Fruit fly (Drosophila melanogaster) whole organism, embryonic: ENCODE measurements around the gene CG1103.
A peak's percentile ranks its signal among the peaks of the same experiment; 100 is the strongest.

Source experiments
- Abd-B ChIP-seq: fragments of 200-800 bp; sonication (Bioruptor generic); optimal IDR thresholded peaks from 2 replicates; lab custom pipeline; 2018; ENCODE audit warnings: missing biosample characterization, mild to moderate bottlenecking, missing genetic modification characterization, moderate library complexity
- Ada2b ChIP-seq: fragments of 200-800 bp; sonication (Bioruptor generic); IDR thresholded peaks from 2 replicates; pipeline ENCODE4 v1.3.6; 2022; ENCODE audit warnings: missing biosample characterization, missing genetic modification characterization
- C15 ChIP-seq: fragments of 200-800 bp; sonication (Bioruptor generic); IDR thresholded peaks from 3 replicates; pipeline ENCODE4 v1.3.6; 2022; ENCODE audit warnings: missing biosample characterization, missing genetic modification characterization
- CG10462 ChIP-seq: fragments of 200-800 bp; sonication (Bioruptor generic); optimal IDR thresholded peaks from 2 replicates; lab custom pipeline; 2016; ENCODE audit warnings: missing biosample characterization, missing genetic modification characterization
- CG10543 ChIP-seq: fragments of 200-800 bp; sonication (Bioruptor generic); optimal IDR thresholded peaks from 3 replicates; lab custom pipeline; 2017; ENCODE audit warnings: missing biosample characterization, mild to moderate bottlenecking, missing genetic modification characterization, moderate library complexity
- CG1233 ChIP-seq: fragments of 200-800 bp; sonication (Bioruptor generic); optimal IDR thresholded peaks from 4 replicates; lab custom pipeline; 2018; ENCODE audit warnings: missing biosample characterization, mild to moderate bottlenecking, missing genetic modification characterization
- CG15696 ChIP-seq: fragments of 200-800 bp; sonication (Bioruptor generic); optimal IDR thresholded peaks from 2 replicates; lab custom pipeline; 2019; ENCODE audit warnings: missing biosample characterization, mild to moderate bottlenecking, missing genetic modification characterization, moderate library complexity
- CG16813 ChIP-seq: fragments of 200-800 bp; sonication (Bioruptor generic); IDR thresholded peaks from 3 replicates; pipeline ENCODE4 v1.3.6; 2022; ENCODE audit warnings: missing biosample characterization, missing genetic modification characterization; ENCODE audit not compliant: partially characterized antibody
- CG16863 ChIP-seq: fragments of 200-800 bp; sonication (Bioruptor generic); optimal IDR thresholded peaks from 3 replicates; lab custom pipeline; 2016; ENCODE audit warnings: missing biosample characterization, missing genetic modification characterization
- CG2129 ChIP-seq: fragments of 200-800 bp; sonication (Bioruptor generic); IDR thresholded peaks from 2 replicates; pipeline ENCODE4 v1.3.6; 2022; ENCODE audit warnings: missing biosample characterization, missing genetic modification characterization; ENCODE audit not compliant: partially characterized antibody
- CG2678 ChIP-seq: fragments of 200-800 bp; sonication (Bioruptor generic); optimal IDR thresholded peaks from 3 replicates; lab custom pipeline; 2019; ENCODE audit warnings: missing biosample characterization, mild to moderate bottlenecking, missing genetic modification characterization, moderate library complexity
- CG34376 ChIP-seq: fragments of 200-800 bp; sonication (Bioruptor generic); optimal IDR thresholded peaks from 2 replicates; lab custom pipeline; 2018; ENCODE audit warnings: missing biosample characterization, mild to moderate bottlenecking, missing genetic modification characterization
- CG4617 ChIP-seq: fragments of 200-800 bp; sonication (Bioruptor generic); optimal IDR thresholded peaks from 3 replicates; lab custom pipeline; 2016; ENCODE audit warnings: missing biosample characterization, missing genetic modification characterization, borderline replicate concordance
- CG4707 ChIP-seq: fragments of 200-800 bp; sonication (Bioruptor generic); optimal IDR thresholded peaks from 2 replicates; lab custom pipeline; 2018; ENCODE audit warnings: missing biosample characterization, mild to moderate bottlenecking, missing genetic modification characterization, moderate library complexity
- CG6791 ChIP-seq: fragments of 200-800 bp; sonication (Bioruptor generic); IDR thresholded peaks from 3 replicates; pipeline ENCODE4 v1.3.6; 2022; ENCODE audit warnings: missing biosample characterization, missing genetic modification characterization; ENCODE audit not compliant: partially characterized antibody
- Dip3 ChIP-seq: fragments of 200-800 bp; sonication (Bioruptor generic); optimal IDR thresholded peaks from 3 replicates; lab custom pipeline; 2016; ENCODE audit warnings: missing biosample characterization, missing genetic modification characterization
- Dll ChIP-seq: fragments of 200-800 bp; sonication (Bioruptor generic); IDR thresholded peaks from 4 replicates; pipeline ENCODE4 v1.3.6; 2022; ENCODE audit warnings: missing biosample characterization, missing genetic modification characterization; ENCODE audit not compliant: partially characterized antibody
- Doc3 ChIP-seq: fragments of 200-800 bp; sonication (Bioruptor generic); IDR thresholded peaks from 3 replicates; pipeline ENCODE4 v1.3.6; 2022; ENCODE audit warnings: missing biosample characterization, missing genetic modification characterization; ENCODE audit not compliant: partially characterized antibody
- Elba2 ChIP-seq: fragments of 200-800 bp; sonication (Bioruptor generic); optimal IDR thresholded peaks from 3 replicates; lab custom pipeline; 2016; ENCODE audit warnings: missing biosample characterization, missing genetic modification characterization
- MESR4 ChIP-seq: fragments of 200-800 bp; sonication (Bioruptor generic); optimal IDR thresholded peaks from 2 replicates; lab custom pipeline; 2018; ENCODE audit warnings: missing biosample characterization, mild to moderate bottlenecking, missing genetic modification characterization, moderate library complexity
- Nf-YC ChIP-seq: fragments of 200-800 bp; optimal IDR thresholded peaks from 3 replicates; lab custom pipeline; 2019; ENCODE audit warnings: missing biosample characterization, mild to moderate bottlenecking, missing genetic modification characterization, moderate library complexity
- Oli ChIP-seq: fragments of 200-800 bp; sonication (Bioruptor generic); optimal IDR thresholded peaks from 2 replicates; lab custom pipeline; 2018; ENCODE audit warnings: missing biosample characterization, mild to moderate bottlenecking, missing genetic modification characterization, moderate library complexity
- Opbp ChIP-seq: fragments of 200-800 bp; sonication (Bioruptor generic); IDR thresholded peaks from 3 replicates; pipeline ENCODE4 v1.3.6; 2022; ENCODE audit warnings: missing biosample characterization, missing genetic modification characterization; ENCODE audit not compliant: partially characterized antibody
- Tbp ChIP-seq: fragments of >200 bp; optimal IDR thresholded peaks from 2 replicates; lab custom pipeline; 2018; ENCODE audit warnings: missing biosample characterization, missing genetic modification characterization
- YL-1 ChIP-seq: fragments of 200-800 bp; sonication (Bioruptor generic); optimal IDR thresholded peaks from 3 replicates; lab custom pipeline; 2017; ENCODE audit warnings: missing biosample characterization, mild to moderate bottlenecking, missing genetic modification characterization
- ato ChIP-seq: fragments of 200-800 bp; sonication (Bioruptor generic); IDR thresholded peaks from 2 replicates; pipeline ENCODE4 v1.3.6; 2022; ENCODE audit warnings: missing biosample characterization, missing genetic modification characterization; ENCODE audit not compliant: partially characterized antibody
- az2 ChIP-seq: fragments of 200-800 bp; sonication (Bioruptor generic); optimal IDR thresholded peaks from 3 replicates; lab custom pipeline; 2016; ENCODE audit warnings: missing biosample characterization, missing genetic modification characterization
- bbx ChIP-seq: fragments of 200-800 bp; sonication (Bioruptor generic); IDR thresholded peaks from 2 replicates; pipeline ENCODE4 v1.3.6; 2022; ENCODE audit warnings: missing biosample characterization, missing genetic modification characterization; ENCODE audit not compliant: partially characterized antibody
- cad ChIP-seq: fragments of >200 bp; optimal IDR thresholded peaks from 2 replicates; lab custom pipeline; 2017; ENCODE audit warnings: missing biosample characterization, missing genetic modification characterization
- caup ChIP-seq: fragments of 200-800 bp; sonication (Bioruptor generic); optimal IDR thresholded peaks from 3 replicates; lab custom pipeline; 2017; ENCODE audit warnings: missing biosample characterization, mild to moderate bottlenecking, missing genetic modification characterization, moderate library complexity; ENCODE audit not compliant: severe bottlenecking
- ftz-f1 ChIP-seq: fragments of 200-800 bp; sonication (Bioruptor generic); optimal IDR thresholded peaks from 2 replicates; lab custom pipeline; 2016; ENCODE audit warnings: missing biosample characterization, missing genetic modification characterization
- gt ChIP-seq: fragments of 200-800 bp; sonication (Bioruptor generic); IDR thresholded peaks from 2 replicates; pipeline ENCODE4 v1.3.6; 2022; ENCODE audit warnings: missing biosample characterization, missing genetic modification characterization
- ham ChIP-seq: fragments of 200-800 bp; sonication (Bioruptor generic); IDR thresholded peaks from 2 replicates; pipeline ENCODE4 v1.3.6; 2022; ENCODE audit warnings: missing biosample characterization, missing genetic modification characterization
- hbn ChIP-seq: fragments of 200-800 bp; sonication (Bioruptor generic); IDR thresholded peaks from 2 replicates; pipeline ENCODE4 v1.3.6; 2022; ENCODE audit warnings: missing biosample characterization, missing genetic modification characterization; ENCODE audit not compliant: partially characterized antibody
- kay ChIP-seq: fragments of 200-800 bp; sonication (Bioruptor generic); optimal IDR thresholded peaks from 2 replicates; lab custom pipeline; 2016; ENCODE audit warnings: missing biosample characterization, missing genetic modification characterization
- nmo ChIP-seq: fragments of 200-800 bp; sonication (Bioruptor generic); optimal IDR thresholded peaks from 2 replicates; lab custom pipeline; 2018; ENCODE audit warnings: missing biosample characterization, mild to moderate bottlenecking, missing genetic modification characterization, moderate library complexity
- onecut ChIP-seq: fragments of 200-800 bp; sonication (Bioruptor generic); IDR thresholded peaks from 2 replicates; pipeline ENCODE4 v1.3.6; 2022; ENCODE audit warnings: missing biosample characterization, missing genetic modification characterization
- pan ChIP-seq, 4 experiments: fragments of >200 bp in 3 of 4; fragments of 200-800 bp in 1 of 4; sonication (Bioruptor generic) in 1 of 4; optimal IDR thresholded peaks in 3 of 4; IDR thresholded peaks in 1 of 4; 2 replicates each; pipeline versions ENCODE4 v1.3.6 to Lab custom; 2017 to 2022; ENCODE audit warnings: missing biosample characterization in 2 of 4, missing genetic modification characterization in 2 of 4, mixed read lengths in 1 of 4
- pzg ChIP-seq: fragments of 200-800 bp; sonication (Bioruptor generic); optimal IDR thresholded peaks from 3 replicates; lab custom pipeline; 2018; ENCODE audit warnings: missing biosample characterization, mild to moderate bottlenecking, missing genetic modification characterization, moderate library complexity
- run ChIP-seq: fragments of 200-800 bp; sonication (Bioruptor generic); optimal IDR thresholded peaks from 3 replicates; lab custom pipeline; 2018; ENCODE audit warnings: missing biosample characterization, mild to moderate bottlenecking, missing genetic modification characterization
- salm ChIP-seq: fragments of 200-800 bp; sonication (Bioruptor generic); optimal IDR thresholded peaks from 2 replicates; lab custom pipeline; 2018; ENCODE audit warnings: missing biosample characterization, mild to moderate bottlenecking, missing genetic modification characterization
- sens ChIP-seq: fragments of 200-800 bp; sonication (Bioruptor generic); peaks from one replicate; lab custom pipeline; 2016; ENCODE audit warnings: missing biosample characterization, missing genetic modification characterization
- sens-2 ChIP-seq: fragments of 200-800 bp; sonication (Bioruptor generic); IDR thresholded peaks from 2 replicates; pipeline ENCODE4 v1.3.6; 2022; ENCODE audit warnings: missing biosample characterization, missing genetic modification characterization
- sr ChIP-seq: fragments of 200-800 bp; sonication (Bioruptor generic); IDR thresholded peaks from 3 replicates; pipeline ENCODE4 v1.3.6; 2022; ENCODE audit warnings: missing biosample characterization, missing genetic modification characterization
- tap ChIP-seq: fragments of 200-800 bp; optimal IDR thresholded peaks from 3 replicates; lab custom pipeline; 2019; ENCODE audit warnings: missing biosample characterization, mild to moderate bottlenecking, missing genetic modification characterization, moderate library complexity
- tna ChIP-seq: fragments of 200-800 bp; sonication (Bioruptor generic); IDR thresholded peaks from 2 replicates; pipeline ENCODE4 v1.3.6; 2022; ENCODE audit warnings: missing biosample characterization, missing genetic modification characterization; ENCODE audit not compliant: partially characterized antibody
- twi ChIP-seq: fragments of 200-800 bp; optimal IDR thresholded peaks from 2 replicates; lab custom pipeline; 2019; ENCODE audit warnings: missing biosample characterization, mild to moderate bottlenecking, missing genetic modification characterization, moderate library complexity
- unc-4 ChIP-seq: fragments of 200-800 bp; sonication (Bioruptor generic); IDR thresholded peaks from 2 replicates; pipeline ENCODE4 v1.3.6; 2022; ENCODE audit warnings: missing biosample characterization, missing genetic modification characterization; ENCODE audit not compliant: partially characterized antibody
- vfl ChIP-seq: fragments of 200-800 bp; sonication (Bioruptor generic); optimal IDR thresholded peaks from 2 replicates; lab custom pipeline; 2016; ENCODE audit warnings: missing biosample characterization, missing genetic modification characterization

CG1103 gene

DNA sequence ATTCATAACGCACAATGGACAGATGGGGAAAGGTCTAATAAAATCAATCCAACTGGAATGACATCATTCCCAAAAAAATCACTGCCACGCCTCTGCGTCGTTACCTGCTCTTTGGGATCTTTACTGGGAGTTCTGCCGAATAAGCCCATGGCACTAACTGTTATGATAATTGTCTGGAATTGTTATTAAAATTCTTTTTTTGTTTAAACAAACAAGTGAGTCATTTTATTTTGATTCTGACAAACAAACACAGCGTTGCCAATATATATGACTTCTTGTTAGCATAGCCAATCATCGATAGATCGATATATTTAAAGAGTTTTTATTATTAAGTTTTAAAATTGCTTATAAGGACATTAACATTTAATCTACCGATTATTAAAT lies 26.9 kb upstream of the CG1103 start, which contains the start of gene Vps24 (continued):
- TF ChIP-seq hbn (GFP tag; lab: Robert Waterston, UW): peak; percentile 51; the same call in 1 of the 2 replicates
- no peak for TF ChIP-seq CG15696 (tag; lab: Kevin White, UChicago)
- TF ChIP-seq C15 (GFP tag; lab: Robert Waterston, UW): no peak
- peak; percentile 29 for TF ChIP-seq CG4617 (GFP tag; lab: Kevin White, UChicago)
- peak; percentile 58 for TF ChIP-seq bbx (GFP tag; lab: Robert Waterston, UW)
- peak; percentile 82 for TF ChIP-seq MESR4
- no peak for TF ChIP-seq Tbp
- no peak for TF ChIP-seq salm (tag; lab: Kevin White, UChicago)
- peak; percentile 22 for TF ChIP-seq YL-1 (GFP tag; lab: Kevin White, UChicago)
- TF ChIP-seq cad (GFP tag; lab: Kevin White, UChicago): peak; percentile 19
- no peak for TF ChIP-seq nmo (GFP tag; lab: Kevin White, UChicago)
- TF ChIP-seq sr: no peak
- no peak for TF ChIP-seq gt (GFP tag; lab: Robert Waterston, UW)
- TF ChIP-seq Elba2: peak; percentile 15
- TF ChIP-seq CG16813 (GFP tag; lab: Robert Waterston, UW): peak; percentile 57
- TF ChIP-seq ham (GFP tag; lab: Robert Waterston, UW): no peak
- TF ChIP-seq tap (tag; lab: Kevin White, UChicago): no peak
- TF ChIP-seq Opbp (GFP tag; lab: Robert Waterston, UW): peak; percentile 20; the same call in 1 of the 3 replicates
- peak; percentile 71 for TF ChIP-seq Dll (GFP tag; lab: Robert Waterston, UW)
- no peak for TF ChIP-seq CG10462 (GFP tag; lab: Kevin White, UChicago)
- no peak for TF ChIP-seq vfl
- peak; percentile 30; the same call in 1 of the 2 replicates for TF ChIP-seq CG2129 (GFP tag; lab: Robert Waterston, UW)
- no peak for TF ChIP-seq ato (GFP tag; lab: Robert Waterston, UW)
- no peak for TF ChIP-seq Oli (tag; lab: Kevin White, UChicago)
- TF ChIP-seq unc-4: 0 out of 2 replicates have a peak, but pooled peaks have one; percentile 36
- TF ChIP-seq tna: no peak
- peak; percentile 67 for TF ChIP-seq sens (GFP tag; lab: Kevin White, UChicago)
- peak; percentile 52 for TF ChIP-seq Doc3 (GFP tag; lab: Robert Waterston, UW)
- TF ChIP-seq run (tag; lab: Kevin White, UChicago): no peak
- no peak for TF ChIP-seq CG4707
- peak; percentile 51; the same call in 1 of the 3 replicates for TF ChIP-seq CG6791
- TF ChIP-seq CG34376 (GFP tag; lab: Kevin White, UChicago): no peak
- no peak for TF ChIP-seq CG16863 (GFP tag; lab: Kevin White, UChicago)
- TF ChIP-seq kay (GFP tag; lab: Kevin White, UChicago): peak; percentile 84
- peak; percentile 21 for TF ChIP-seq pzg (GFP tag; lab: Kevin White, UChicago)
- TF ChIP-seq, all 482 proteins: peak for 32

DNA sequence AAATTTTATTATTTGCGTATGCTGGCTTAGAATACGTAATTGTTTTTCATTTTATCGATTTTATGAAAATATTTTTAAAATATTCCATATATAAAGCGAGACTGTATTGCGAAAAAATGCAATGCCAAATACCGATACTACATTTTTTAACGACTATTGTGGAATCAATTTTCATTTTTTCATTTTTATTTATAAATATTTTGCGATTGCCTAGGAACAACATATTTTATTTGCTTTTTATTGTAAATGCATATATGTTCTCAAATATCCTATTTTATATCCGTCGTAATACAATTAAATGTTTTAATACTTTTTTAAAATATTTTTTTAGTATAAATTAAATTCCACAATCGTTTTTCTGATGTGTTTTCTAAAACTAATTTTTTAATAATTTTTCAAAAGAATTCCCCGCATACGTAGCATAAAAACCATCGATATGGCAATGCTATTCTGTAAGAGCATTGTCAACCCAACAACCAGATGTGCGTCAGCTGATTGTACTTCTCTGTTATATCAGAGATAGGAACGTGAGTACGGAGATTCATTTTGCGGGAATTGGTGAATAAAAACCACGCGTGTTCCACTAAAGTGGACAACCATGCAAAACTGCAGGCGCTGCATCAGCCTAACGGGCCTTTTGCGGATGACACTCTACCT lies 26.4 kb upstream of the CG1103 start, which contains the start of gene Suv3:
Gene Suv3, plus strand, starts transcription at position 489 of the 657 bp plus-strand sequence.
- TF ChIP-seq Dip3 (GFP tag; lab: Kevin White, UChicago) (no peak), Abd-B (peak; percentile 33), pan (optimal IDR thresholded peaks at IDR 0.05; lab: Kevin White, UChicago) (no peak), pan (GFP tag; optimal IDR thresholded peaks at IDR 0.05 in 1 of 2, IDR thresholded peaks at IDR 0.05 in 1 of 2) (peak in 1 of 2 experiments; percentile 36), CG10543 (peak; percentile 47), MESR4 (peak; percentile 61), ftz-f1 (GFP tag; lab: Kevin White, UChicago) (no peak), az2 (GFP tag; lab: Kevin White, UChicago) (peak; percentile 26), twi (tag; lab: Kevin White, UChicago) (peak; percentile 64), Nf-YC (tag; lab: Kevin White, UChicago) (peak; percentile 63), onecut (no peak), CG1233 (peak; percentile 47), sens-2 (no peak), Ada2b (GFP tag; lab: Robert Waterston, UW) (no peak), CG2678 (tag; lab: Kevin White, UChicago) (peak; percentile 70), caup (GFP tag; lab: Kevin White, UChicago) (peak; percentile 7)
